In genomic region chr2L:7675754-7676178, dm6 we compare ENCODE assay signal across 4 fruit fly cellular contexts.
TF ChIP-seq lines count a peak whose summit lies in the region.

No protein-coding gene starts in this region.

- TF ChIP-seq CTCF in whole organism, embryonic (GFP tag; optimal IDR thresholded peaks at IDR 0.05; lab: Kevin White, UChicago) = no peak

TF ChIP-seq in whole organism, adult, 20 proteins besides CTCF, POLR2A, EP300 and RAD21:
- TF ChIP-seq CG11617 (GFP tag; optimal IDR thresholded peaks at IDR 0.05; lab: Kevin White, UChicago) (no peak), CG14711 (tag; optimal IDR thresholded peaks at IDR 0.05; lab: Kevin White, UChicago) (no peak), cnc (optimal IDR thresholded peaks at IDR 0.05; lab: Kevin White, UChicago) (no peak), CG5204 (GFP tag; optimal IDR thresholded peaks at IDR 0.05; lab: Kevin White, UChicago) (no peak), cic (GFP tag; optimal IDR thresholded peaks at IDR 0.05; lab: Kevin White, UChicago) (peak; percentile 49), CG33017 (tag; optimal IDR thresholded peaks at IDR 0.05; lab: Kevin White, UChicago) (no peak)

TF ChIP-seq in whole organism, embryonic, 481 proteins besides CTCF, POLR2A, EP300 and RAD21:
- peak; percentile 91 for TF ChIP-seq z (GFP tag; IDR thresholded peaks at IDR 0.05; lab: Robert Waterston, UW)
- peak; percentile 29 for TF ChIP-seq Med (GFP tag; lab: Kevin White, UChicago)
- no peak for TF ChIP-seq HLH54F (GFP tag; optimal IDR thresholded peaks at IDR 0.05; lab: Kevin White, UChicago)
- peak; percentile 30 for TF ChIP-seq mirr (GFP tag; optimal IDR thresholded peaks at IDR 0.05; lab: Kevin White, UChicago)
- TF ChIP-seq CG12769 (tag; optimal IDR thresholded peaks at IDR 0.05; lab: Kevin White, UChicago) = peak; percentile 81
- TF ChIP-seq CG7372 (GFP tag; IDR thresholded peaks at IDR 0.05; lab: Robert Waterston, UW) = 0 out of 2 replicates have a peak, but pooled peaks have one; percentile 14
- TF ChIP-seq Rfx (GFP tag; IDR thresholded peaks at IDR 0.05; lab: Robert Waterston, UW) = 0 out of 2 replicates have a peak, but pooled peaks have one; percentile 14
- no peak for TF ChIP-seq Kr (GFP tag; optimal IDR thresholded peaks at IDR 0.05; lab: Kevin White, UChicago)
- TF ChIP-seq sd (tag; optimal IDR thresholded peaks at IDR 0.05; lab: Kevin White, UChicago) = peak; percentile 52
- no peak for TF ChIP-seq cad (GFP tag; optimal IDR thresholded peaks at IDR 0.05; lab: Kevin White, UChicago)
- peak; percentile 5 for TF ChIP-seq nau (GFP tag; optimal IDR thresholded peaks at IDR 0.05; lab: Kevin White, UChicago)
- TF ChIP-seq sr (GFP tag; IDR thresholded peaks at IDR 0.05; lab: Robert Waterston, UW) = peak; percentile 57; the same call in 1 of the 3 replicates
- no peak for TF ChIP-seq HmgZ (tag; optimal IDR thresholded peaks at IDR 0.05; lab: Kevin White, UChicago)
- peak; percentile 76; the same call in 3 of the 4 replicates for TF ChIP-seq chinmo (GFP tag; IDR thresholded peaks at IDR 0.05; lab: Robert Waterston, UW; ENCODE audit: partially characterized antibody)
- TF ChIP-seq dati (GFP tag; IDR thresholded peaks at IDR 0.05; lab: Robert Waterston, UW) = no peak
TF ChIP-seq in whole organism, embryonic: peak in this region for 10.

TF ChIP-seq in whole organism, prepupa, 60 proteins besides CTCF, POLR2A, EP300 and RAD21:
- TF ChIP-seq ss (GFP tag; optimal IDR thresholded peaks at IDR 0.05; lab: Kevin White, UChicago) (no peak), fd85E (GFP tag; optimal IDR thresholded peaks at IDR 0.05; lab: Kevin White, UChicago) (no peak), Eip75B (GFP tag; optimal IDR thresholded peaks at IDR 0.05; lab: Kevin White, UChicago) (peak; percentile 22), Eip78C (GFP tag; lab: Kevin White, UChicago) (peak; percentile 10), OdsH (GFP tag; optimal IDR thresholded peaks at IDR 0.05; lab: Kevin White, UChicago) (no peak), Hr4 (GFP tag; optimal IDR thresholded peaks at IDR 0.05; lab: Kevin White, UChicago) (no peak), CG6276 (GFP tag; optimal IDR thresholded peaks at IDR 0.05; lab: Kevin White, UChicago) (no peak), svp (GFP tag; lab: Kevin White, UChicago) (peak; percentile 77), CG11762 (GFP tag; optimal IDR thresholded peaks at IDR 0.05; lab: Kevin White, UChicago; ENCODE audit: insufficient read depth) (no peak)

TF ChIP-seq in whole organism, wandering third instar larva, 38 proteins besides CTCF, POLR2A, EP300 and RAD21:
- TF ChIP-seq Vsx2 (GFP tag; optimal IDR thresholded peaks at IDR 0.05; lab: Kevin White, UChicago; ENCODE audit: partially characterized antibody) (no peak), Rel (GFP tag; optimal IDR thresholded peaks at IDR 0.05; lab: Kevin White, UChicago) (no peak), Rel (tag; optimal IDR thresholded peaks at IDR 0.05; lab: Kevin White, UChicago) (peak; percentile 82)
